Worm (Caenorhabditis elegans) whole organism, midembryonic: ENCODE data around the gene nurf-1.
A peak's percentile ranks its signal among the peaks of the same experiment; 100 is the strongest.

Experiments used
- T22C8.4 ChIP-seq: fragments of 200-800 bp; sonication (Bioruptor generic); IDR thresholded peaks from 2 replicates; pipeline ENCODE4 v1.3.6; 2022; ENCODE audit warnings: missing genetic modification characterization, missing compliant biosample characterization
- cog-1 ChIP-seq: sonication (generic microtip); optimal IDR thresholded peaks from 2 replicates; lab custom pipeline; 2016; ENCODE audit warnings: missing genetic modification characterization, missing compliant biosample characterization
- flt-1 ChIP-seq: fragments of 200-800 bp; sonication (Bioruptor generic); IDR thresholded peaks from 2 replicates; pipeline ENCODE4 v1.3.6; 2022; ENCODE audit warnings: missing genetic modification characterization, missing compliant biosample characterization
- klf-2 ChIP-seq: fragments of 200-800 bp; sonication (Bioruptor generic); conservative IDR thresholded peaks from 2 replicates; pipeline ENCODE4 v1.3.6; 2022; ENCODE audit warnings: missing genetic modification reagents, missing genetic modification characterization, missing compliant biosample characterization
- med-1 ChIP-seq: sonication (generic microtip); optimal IDR thresholded peaks from 2 replicates; lab custom pipeline; 2017; ENCODE audit warnings: missing genetic modification characterization, mild to moderate bottlenecking, missing compliant biosample characterization, antibody characterized with exemption, missing genetic modification reagents; ENCODE audit not compliant: insufficient read depth
- ref-1 ChIP-seq: fragments of 200-800 bp; sonication (Bioruptor generic); conservative IDR thresholded peaks from 2 replicates; pipeline ENCODE4 v1.3.6; 2022; ENCODE audit warnings: missing genetic modification reagents, missing genetic modification characterization, missing compliant biosample characterization
- tab-1 ChIP-seq: fragments of 200-800 bp; sonication (Bioruptor generic); IDR thresholded peaks from 2 replicates; pipeline ENCODE4 v1.3.6; 2022; ENCODE audit warnings: missing genetic modification characterization, missing compliant biosample characterization
- ztf-23 ChIP-seq: fragments of 200-800 bp; sonication (Bioruptor generic); IDR thresholded peaks from 2 replicates; pipeline ENCODE4 v1.3.6; 2022; ENCODE audit warnings: missing genetic modification reagents, missing genetic modification characterization, missing compliant biosample characterization
- ztf-29 ChIP-seq: fragments of 200-800 bp; sonication (Bioruptor generic); IDR thresholded peaks from 2 replicates; pipeline ENCODE4 v1.3.6; 2022; ENCODE audit warnings: missing genetic modification reagents, missing genetic modification characterization, missing compliant biosample characterization

Gene nurf-1

ce11 chrII:14365182-14365751, 25.2 kb upstream of the nurf-1 start, which contains the start of gene imb-2:
imb-2 (plus strand) TSS chrII:14365701.
- no peak for TF ChIP-seq ztf-23
- no peak for TF ChIP-seq ztf-29 (GFP tag; lab: Robert Waterston, UW)
- TF ChIP-seq cog-1 (tag; lab: Kevin White, UChicago): no peak
- TF ChIP-seq klf-2 (GFP tag; lab: Robert Waterston, UW): no peak
- TF ChIP-seq ref-1 (GFP tag; lab: Robert Waterston, UW): no peak
- no peak for TF ChIP-seq T22C8.4 (GFP tag; lab: Robert Waterston, UW)
- TF ChIP-seq tab-1 (GFP tag; lab: Robert Waterston, UW): no peak
- TF ChIP-seq med-1 (GFP tag; lab: Kevin White, UChicago): no peak
- TF ChIP-seq flt-1: no peak

- TF ChIP-seq cog-1 (tag; lab: Kevin White, UChicago) (no peak), ztf-29 (GFP tag; lab: Robert Waterston, UW) (peak; percentile 19; the same call in 1 of the 2 replicates)
These were observed 15.9 kb upstream of the nurf-1 start for ce11 chrII:14374594-14374993.

ce11 chrII:14377796-14378195, 12.7 kb upstream of the nurf-1 start, which contains the start of gene acr-20:
acr-20 (minus strand) TSS chrII:14377896.
- TF ChIP-seq med-1 (GFP tag; lab: Kevin White, UChicago): no peak
- TF ChIP-seq flt-1: no peak
- TF ChIP-seq klf-2 (GFP tag; lab: Robert Waterston, UW): no peak
- TF ChIP-seq cog-1 (tag; lab: Kevin White, UChicago): no peak

- TF ChIP-seq med-1 (GFP tag; lab: Kevin White, UChicago) (no peak), tab-1 (GFP tag; lab: Robert Waterston, UW) (no peak), T22C8.4 (GFP tag; lab: Robert Waterston, UW) (no peak), cog-1 (tag; lab: Kevin White, UChicago) (no peak), ref-1 (GFP tag; lab: Robert Waterston, UW) (no peak), klf-2 (GFP tag; lab: Robert Waterston, UW) (no peak), ztf-23 (no peak), ztf-29 (GFP tag; lab: Robert Waterston, UW) (no peak), flt-1 (no peak)
These were observed 9.7 kb upstream of the nurf-1 start for ce11 chrII:14380778-14381177.

- TF ChIP-seq med-1 (GFP tag; lab: Kevin White, UChicago): no peak
- no peak for TF ChIP-seq ref-1 (GFP tag; lab: Robert Waterston, UW)
- no peak for TF ChIP-seq ztf-29 (GFP tag; lab: Robert Waterston, UW)
- TF ChIP-seq ztf-23: no peak
- no peak for TF ChIP-seq flt-1
- TF ChIP-seq tab-1 (GFP tag; lab: Robert Waterston, UW): no peak
- TF ChIP-seq cog-1 (tag; lab: Kevin White, UChicago): no peak
- TF ChIP-seq T22C8.4 (GFP tag; lab: Robert Waterston, UW): no peak
- no peak for TF ChIP-seq klf-2 (GFP tag; lab: Robert Waterston, UW)
These were observed 9.1 kb upstream of the nurf-1 start, which contains the start of gene sdz-26 for ce11 chrII:14381450-14381849. sdz-26 (plus strand) TSS chrII:14381750.

ce11 chrII:14383644-14384043, 6.9 kb upstream of the nurf-1 start, which contains the start of gene mes-2:
mes-2 (plus strand) TSS chrII:14383973.
- TF ChIP-seq flt-1 (peak; percentile 74; the same call in 1 of the 2 replicates), ztf-23 (peak; percentile 47; the same call in 1 of the 2 replicates), cog-1 (tag; lab: Kevin White, UChicago) (no peak)

- TF ChIP-seq tab-1 (GFP tag; lab: Robert Waterston, UW) (no peak), ref-1 (GFP tag; lab: Robert Waterston, UW) (no peak), cog-1 (tag; lab: Kevin White, UChicago) (no peak), ztf-23 (no peak), flt-1 (no peak), klf-2 (GFP tag; lab: Robert Waterston, UW) (no peak), T22C8.4 (GFP tag; lab: Robert Waterston, UW) (no peak), med-1 (GFP tag; lab: Kevin White, UChicago) (no peak), ztf-29 (GFP tag; lab: Robert Waterston, UW) (no peak)
These were observed 2.3 kb upstream of the nurf-1 start, which contains the start of gene F26H11.8 for ce11 chrII:14388213-14388612. F26H11.8 (plus strand) TSS chrII:14388513.

- TF ChIP-seq T22C8.4 (GFP tag; lab: Robert Waterston, UW): no peak
- no peak for TF ChIP-seq med-1 (GFP tag; lab: Kevin White, UChicago)
- no peak for TF ChIP-seq ztf-29 (GFP tag; lab: Robert Waterston, UW)
- no peak for TF ChIP-seq ztf-23
- TF ChIP-seq klf-2 (GFP tag; lab: Robert Waterston, UW): no peak
- TF ChIP-seq ref-1 (GFP tag; lab: Robert Waterston, UW): no peak
These were observed 3.3 kb downstream of the nurf-1 start for ce11 chrII:14393766-14394165.

- TF ChIP-seq cog-1 (tag; lab: Kevin White, UChicago): peak; percentile 59
- no peak for TF ChIP-seq ztf-29 (GFP tag; lab: Robert Waterston, UW)
- peak; percentile 67 for TF ChIP-seq ztf-23
- TF ChIP-seq med-1 (GFP tag; lab: Kevin White, UChicago): no peak
These were observed 9.1 kb downstream of the nurf-1 start for ce11 chrII:14399595-14399994.

ce11 chrII:14401098-14401497, 10.6 kb downstream of the nurf-1 start:
- no peak for TF ChIP-seq tab-1 (GFP tag; lab: Robert Waterston, UW)
- no peak for TF ChIP-seq ztf-23
- TF ChIP-seq flt-1: no peak
- TF ChIP-seq ztf-29 (GFP tag; lab: Robert Waterston, UW): no peak
- TF ChIP-seq ref-1 (GFP tag; lab: Robert Waterston, UW): no peak
- no peak for TF ChIP-seq T22C8.4 (GFP tag; lab: Robert Waterston, UW)
- no peak for TF ChIP-seq med-1 (GFP tag; lab: Kevin White, UChicago)
- no peak for TF ChIP-seq cog-1 (tag; lab: Kevin White, UChicago)
- no peak for TF ChIP-seq klf-2 (GFP tag; lab: Robert Waterston, UW)
